Worm (Caenorhabditis elegans): ENCODE measurements around the gene T09B9.4.

T09B9.4 gene

DNA sequence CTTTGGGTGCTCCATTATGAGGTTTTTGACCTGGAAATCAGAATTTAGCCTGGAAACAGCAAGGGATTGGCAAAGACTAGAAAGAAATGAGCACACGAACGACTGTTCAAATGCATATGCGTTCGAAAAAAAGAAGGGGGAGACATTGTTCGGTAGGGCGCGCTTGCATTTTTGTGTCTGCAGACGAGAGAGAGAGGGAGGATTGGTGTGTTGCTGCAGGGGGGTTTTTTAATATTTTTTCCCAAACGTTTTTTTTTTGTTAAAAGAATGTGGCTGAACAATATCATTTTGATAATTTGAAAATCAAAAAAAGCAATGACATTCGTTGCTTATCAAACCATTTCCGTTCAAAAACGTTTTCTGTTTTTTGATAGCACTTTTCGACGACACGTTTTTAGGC is at the start of gene T09B9.4:
TSS of gene T09B9.4 (minus strand) at position 30 of the 400 bp plus-strand sequence.
- TF ChIP-seq fkh-4 (tag; optimal IDR thresholded peaks at IDR 0.05; ENCODE audit: borderline replicate concordance) (no peak), irx-1 (tag; optimal IDR thresholded peaks at IDR 0.05) (no peak), ets-5 (GFP tag; IDR thresholded peaks at IDR 0.05) (no peak), swsn-7 (tag; optimal IDR thresholded peaks at IDR 0.05) (peak; percentile 9), lir-3 (tag; optimal IDR thresholded peaks at IDR 0.05; ENCODE audit: poor library complexity) (no peak), grh-1 (GFP tag; IDR thresholded peaks at IDR 0.05) (no peak), nhr-77 (tag; optimal IDR thresholded peaks at IDR 0.05) (no peak), nhr-90 (tag; optimal IDR thresholded peaks at IDR 0.05; ENCODE audit: poor library complexity) (no peak), unc-30 (tag; optimal IDR thresholded peaks at IDR 0.05) (no peak), unc-130 (tag; optimal IDR thresholded peaks at IDR 0.05) (no peak), xbp-1 (tag; optimal IDR thresholded peaks at IDR 0.05) (peak; percentile 29), nhr-85 (tag) (no peak), efl-1 (optimal IDR thresholded peaks at IDR 0.05) (peak in 1 of 2 experiments; percentile 8), efl-1 (GFP tag; optimal IDR thresholded peaks at IDR 0.05 in 1 of 2) (peak; percentile 36 to 42), nhr-71 (tag; optimal IDR thresholded peaks at IDR 0.05) (no peak), nhr-84 (tag; optimal IDR thresholded peaks at IDR 0.05) (no peak), rnt-1 (tag; optimal IDR thresholded peaks at IDR 0.05) (peak; percentile 37), ztf-11 (tag; optimal IDR thresholded peaks at IDR 0.05) (no peak), mep-1 (tag; optimal IDR thresholded peaks at IDR 0.05) (peak; percentile 35), C04F5.9 (tag; optimal IDR thresholded peaks at IDR 0.05) (no peak), lin-13 (GFP tag; optimal IDR thresholded peaks at IDR 0.05) (peak; percentile 10), fkh-8 (tag; optimal IDR thresholded peaks at IDR 0.05) (no peak), mdl-1 (tag; optimal IDR thresholded peaks at IDR 0.05) (peak in 1 of 2 experiments; percentile 32), jun-1 (tag; optimal IDR thresholded peaks at IDR 0.05) (no peak), dpl-1 (GFP tag; optimal IDR thresholded peaks at IDR 0.05) (peak in 1 of 3 experiments; percentile 18), ceh-63 (GFP tag; optimal IDR thresholded peaks at IDR 0.05) (no peak), ceh-82 (tag; optimal IDR thresholded peaks at IDR 0.05) (peak in 1 of 3 experiments; percentile 39), dsc-1 (tag; optimal IDR thresholded peaks at IDR 0.05) (no peak), tbx-2 (tag; optimal IDR thresholded peaks at IDR 0.05) (no peak), sup-37 (GFP tag; optimal IDR thresholded peaks at IDR 0.05) (no peak), hlh-17 (GFP tag; optimal IDR thresholded peaks at IDR 0.05; ENCODE audit: borderline replicate concordance) (no peak), lin-14 (GFP tag; optimal IDR thresholded peaks at IDR 0.05) (peak; percentile 92), ama-1 (optimal IDR thresholded peaks at IDR 0.05) (no peak), blmp-1 (tag; optimal IDR thresholded peaks at IDR 0.05) (peak; percentile 21), nhr-11 (tag; optimal IDR thresholded peaks at IDR 0.05) (no peak), nhr-28 (tag; optimal IDR thresholded peaks at IDR 0.05) (no peak), unc-86 (tag; optimal IDR thresholded peaks at IDR 0.05) (no peak), ztf-4 (tag; optimal IDR thresholded peaks at IDR 0.05) (no peak), egl-13 (tag; optimal IDR thresholded peaks at IDR 0.05) (no peak), pax-3 (tag; optimal IDR thresholded peaks at IDR 0.05) (no peak), mef-2 (tag; optimal IDR thresholded peaks at IDR 0.05) (no peak), C34B4.2 (tag; optimal IDR thresholded peaks at IDR 0.05) (no peak), skn-1 (tag; optimal IDR thresholded peaks at IDR 0.05) (peak; percentile 12), nhr-237 (tag; optimal IDR thresholded peaks at IDR 0.05) (no peak), lin-15B (tag; optimal IDR thresholded peaks at IDR 0.05) (peak; percentile 7), ces-1 (GFP tag; optimal IDR thresholded peaks at IDR 0.05) (no peak), nhr-76 (tag; optimal IDR thresholded peaks at IDR 0.05) (no peak), lsy-2 (tag; optimal IDR thresholded peaks at IDR 0.05) (no peak), snpc-4 (tag; optimal IDR thresholded peaks at IDR 0.05) (no peak), fkh-10 (GFP tag; optimal IDR thresholded peaks at IDR 0.05) (no peak), alr-1 (tag; optimal IDR thresholded peaks at IDR 0.05; ENCODE audit: borderline replicate concordance) (no peak)

Measured in whole organism, L1 larva.